In genomic region chr3L:14166271-14166670, dm6 we compare ENCODE assay signal across 1 fruit fly cellular context.
TF ChIP-seq lines count a peak whose summit lies in the region.

No protein-coding gene starts in this region.

TF ChIP-seq in whole organism, embryonic, 481 proteins besides CTCF, POLR2A, EP300 and RAD21 (continued from another document):
- no peak for TF ChIP-seq NC2α (GFP tag; optimal IDR thresholded peaks at IDR 0.05; lab: Kevin White, UChicago)
- TF ChIP-seq CG10274 (GFP tag; optimal IDR thresholded peaks at IDR 0.05; lab: Kevin White, UChicago), result no peak
- no peak for TF ChIP-seq gfzf (GFP tag; optimal IDR thresholded peaks at IDR 0.05; lab: Kevin White, UChicago)
- TF ChIP-seq CG32767 (GFP tag; IDR thresholded peaks at IDR 0.05; lab: Robert Waterston, UW), result peak; percentile 52; the same call in 1 of the 2 replicates
- no peak for TF ChIP-seq Hr39 (optimal IDR thresholded peaks at IDR 0.05; lab: Kevin White, UChicago)
- no peak for TF ChIP-seq pb (GFP tag; optimal IDR thresholded peaks at IDR 0.05; lab: Kevin White, UChicago)
- no peak for TF ChIP-seq CG3163 (GFP tag; optimal IDR thresholded peaks at IDR 0.05; lab: Kevin White, UChicago)
- TF ChIP-seq YL-1 (GFP tag; optimal IDR thresholded peaks at IDR 0.05; lab: Kevin White, UChicago), result no peak
- TF ChIP-seq Neu2 (GFP tag; optimal IDR thresholded peaks at IDR 0.05; lab: Kevin White, UChicago; ENCODE audit: borderline replicate concordance), result no peak
- TF ChIP-seq da (GFP tag; optimal IDR thresholded peaks at IDR 0.05; lab: Kevin White, UChicago), result no peak
- TF ChIP-seq shn (GFP tag; optimal IDR thresholded peaks at IDR 0.05; lab: Kevin White, UChicago), result no peak
- TF ChIP-seq CG1792 (GFP tag; optimal IDR thresholded peaks at IDR 0.05; lab: Kevin White, UChicago), result no peak
- TF ChIP-seq zen2 (GFP tag; IDR thresholded peaks at IDR 0.05; lab: Robert Waterston, UW; ENCODE audit: partially characterized antibody), result no peak
- no peak for TF ChIP-seq Asciz (GFP tag; optimal IDR thresholded peaks at IDR 0.05; lab: Kevin White, UChicago)
- peak; percentile 35 for TF ChIP-seq tio (GFP tag; optimal IDR thresholded peaks at IDR 0.05; lab: Kevin White, UChicago)
- TF ChIP-seq jigr1 (GFP tag; IDR thresholded peaks at IDR 0.05; lab: Robert Waterston, UW), result no peak
- no peak for TF ChIP-seq knrl (GFP tag; IDR thresholded peaks at IDR 0.05; lab: Robert Waterston, UW; ENCODE audit: partially characterized antibody)
- peak in 1 of 2 experiments; percentile 75 for TF ChIP-seq bsh (GFP tag; optimal IDR thresholded peaks at IDR 0.05; lab: Kevin White, UChicago)
- TF ChIP-seq Nf-YB (GFP tag; optimal IDR thresholded peaks at IDR 0.05; lab: Kevin White, UChicago), result peak; percentile 44
- TF ChIP-seq CG12391 (tag; optimal IDR thresholded peaks at IDR 0.05; lab: Kevin White, UChicago), result peak; percentile 42
- no peak for TF ChIP-seq CG2116 (GFP tag; optimal IDR thresholded peaks at IDR 0.05; lab: Kevin White, UChicago)
- TF ChIP-seq insv (GFP tag; optimal IDR thresholded peaks at IDR 0.05; lab: Kevin White, UChicago), result no peak
- TF ChIP-seq TFAM (GFP tag; optimal IDR thresholded peaks at IDR 0.05; lab: Kevin White, UChicago), result no peak
- TF ChIP-seq trem (tag; optimal IDR thresholded peaks at IDR 0.05; lab: Kevin White, UChicago), result peak; percentile 21
- TF ChIP-seq dmrt11E (tag; optimal IDR thresholded peaks at IDR 0.05; lab: Kevin White, UChicago), result peak; percentile 72
- TF ChIP-seq Optix (GFP tag; IDR thresholded peaks at IDR 0.05; lab: Robert Waterston, UW), result no peak; the same call in 2 of the 3 replicates
- no peak for TF ChIP-seq vnd (GFP tag; IDR thresholded peaks at IDR 0.05; lab: Robert Waterston, UW; ENCODE audit: partially characterized antibody)
- no peak for TF ChIP-seq CG6765 (GFP tag; optimal IDR thresholded peaks at IDR 0.05; lab: Kevin White, UChicago)
- TF ChIP-seq B-H1 (GFP tag; IDR thresholded peaks at IDR 0.05; lab: Robert Waterston, UW), result no peak
- peak; percentile 13 for TF ChIP-seq Six4 (GFP tag; optimal IDR thresholded peaks at IDR 0.05; lab: Kevin White, UChicago)
- no peak for TF ChIP-seq zfh2 (GFP tag; optimal IDR thresholded peaks at IDR 0.05; lab: Kevin White, UChicago)
